Fruit fly (Drosophila melanogaster) whole organism: ENCODE data around the gene CG32573.

Experiments
- EcR ChIP-seq, 2 experiments: fragments of >200 bp; optimal IDR thresholded peaks; 2 replicates each; lab custom pipeline; 2017; ENCODE audit warnings: missing biosample characterization in 2 of 2, missing genetic modification characterization in 2 of 2, missing genetic modification reagents in 2 of 2
- pan ChIP-seq: fragments of >200 bp; optimal IDR thresholded peaks from 2 replicates; lab custom pipeline; 2017
- psq ChIP-seq: fragments of >200 bp; optimal IDR thresholded peaks from 2 replicates; lab custom pipeline; 2017

dm6 chrX:16669849-16670248, 18.7 kb downstream of the CG32573 start:
- TF ChIP-seq EcR (GFP tag; optimal IDR thresholded peaks at IDR 0.05; lab: Kevin White, UChicago), result no peak
- no peak for TF ChIP-seq pan (lab: Kevin White, UChicago)
- TF ChIP-seq psq (lab: Kevin White, UChicago), result no peak
